Worm (Caenorhabditis elegans) whole organism, L4 larva: ENCODE data around the gene dnj-22.

Experiments
- F44E2.7 ChIP-seq: fragments of 200-800 bp; sonication (Bioruptor generic); IDR thresholded peaks from 2 replicates; pipeline ENCODE4 v2.1.2; 2022; ENCODE audit warnings: missing genetic modification characterization, missing compliant biosample characterization
- T26A8.4 ChIP-seq: fragments of 200-800 bp; sonication (Bioruptor generic); IDR thresholded peaks from 2 replicates; pipeline ENCODE4 v1.3.6; 2022; ENCODE audit warnings: missing genetic modification characterization, missing compliant biosample characterization
- aha-1 ChIP-seq: fragments of 150-350 bp; peaks from one replicate; lab custom pipeline; 2014; ENCODE audit warnings: missing biosample characterization, missing genetic modification characterization
- aly-2 ChIP-seq: sonication (generic microtip); optimal IDR thresholded peaks from 2 replicates; lab custom pipeline; 2018; ENCODE audit warnings: missing biosample characterization, missing genetic modification characterization
- ama-1 ChIP-seq: fragments of 150-350 bp; optimal IDR thresholded peaks from 2 replicates; lab custom pipeline; 2014; ENCODE audit warnings: inconsistent platforms, mixed read lengths
- ceh-20 ChIP-seq: fragments of 200-800 bp; sonication (Bioruptor generic); IDR thresholded peaks from 2 replicates; pipeline ENCODE4 v1.3.6; 2022; ENCODE audit warnings: missing genetic modification reagents, missing genetic modification characterization, missing compliant biosample characterization
- ceh-44 ChIP-seq: fragments of 200-800 bp; sonication (Bioruptor generic); IDR thresholded peaks from 2 replicates; pipeline ENCODE4 v1.3.6; 2022; ENCODE audit warnings: missing genetic modification reagents, missing genetic modification characterization, missing compliant biosample characterization
- ceh-62 ChIP-seq: sonication (generic microtip); optimal IDR thresholded peaks from 2 replicates; lab custom pipeline; 2017; ENCODE audit warnings: missing biosample characterization, missing genetic modification characterization
- cey-2 ChIP-seq: sonication (generic microtip); optimal IDR thresholded peaks from 3 replicates; lab custom pipeline; 2017; ENCODE audit warnings: missing genetic modification characterization, mild to moderate bottlenecking, missing compliant biosample characterization, antibody characterized with exemption, borderline replicate concordance; ENCODE audit not compliant: insufficient read depth
- ctbp-1 ChIP-seq: fragments of 200-800 bp; sonication (Bioruptor generic); IDR thresholded peaks from 2 replicates; pipeline ENCODE4 v1.3.6; 2022; ENCODE audit warnings: missing genetic modification reagents, missing genetic modification characterization, missing compliant biosample characterization
- daf-12 ChIP-seq: fragments of 150-350 bp; optimal IDR thresholded peaks from 2 replicates; lab custom pipeline; 2014; ENCODE audit warnings: missing biosample characterization, missing genetic modification reagents, missing genetic modification characterization
- daf-16 ChIP-seq, 3 experiments: sonication (generic microtip); optimal IDR thresholded peaks; 2 replicates each; lab custom pipeline; 2016 to 2017; ENCODE audit warnings: missing genetic modification characterization in 3 of 3, missing genetic modification reagents in 3 of 3, mild to moderate bottlenecking in 2 of 3, missing compliant biosample characterization in 2 of 3, missing biosample characterization in 1 of 3, moderate library complexity in 1 of 3
- daf-19 ChIP-seq: fragments of 200-800 bp; sonication (Bioruptor generic); conservative IDR thresholded peaks from 2 replicates; pipeline ENCODE4 v1.3.6; 2022; ENCODE audit warnings: missing genetic modification characterization, missing compliant biosample characterization
- dpl-1 ChIP-seq: fragments of 150-350 bp; optimal IDR thresholded peaks from 2 replicates; lab custom pipeline; 2014; ENCODE audit warnings: missing biosample characterization, missing genetic modification reagents, missing genetic modification characterization
- dve-1 ChIP-seq: sonication (generic microtip); optimal IDR thresholded peaks from 2 replicates; lab custom pipeline; 2017; ENCODE audit warnings: antibody characterized with exemption, mild to moderate bottlenecking, missing genetic modification characterization, missing compliant biosample characterization; ENCODE audit not compliant: insufficient read depth
- egl-43 ChIP-seq: fragments of 200-800 bp; sonication (Bioruptor generic); IDR thresholded peaks from 2 replicates; pipeline ENCODE4 v1.3.6; 2022; ENCODE audit warnings: missing genetic modification reagents, missing genetic modification characterization, missing compliant biosample characterization
- hif-1 ChIP-seq, 2 experiments: sonication (generic microtip); optimal IDR thresholded peaks; 2 replicates each; lab custom pipeline; 2016 to 2017; ENCODE audit warnings: missing compliant biosample characterization in 2 of 2, missing genetic modification characterization in 2 of 2, missing genetic modification reagents in 2 of 2, missing genotype in 2 of 2, mild to moderate bottlenecking in 1 of 2
- hlh-11 ChIP-seq: fragments of 200-800 bp; sonication (Bioruptor generic); optimal IDR thresholded peaks from 2 replicates; lab custom pipeline; 2018; ENCODE audit warnings: mild to moderate bottlenecking, missing genetic modification characterization, missing compliant biosample characterization
- hlh-30 ChIP-seq: sonication (generic microtip); optimal IDR thresholded peaks from 2 replicates; lab custom pipeline; 2017; ENCODE audit warnings: antibody characterized with exemption, mild to moderate bottlenecking, missing genetic modification characterization, missing compliant biosample characterization; ENCODE audit not compliant: insufficient read depth
- hmg-1.1 ChIP-seq: fragments of 200-800 bp; sonication (Bioruptor generic); IDR thresholded peaks from 2 replicates; pipeline ENCODE4 v1.3.6; 2022; ENCODE audit warnings: missing genetic modification reagents, missing genetic modification characterization, missing compliant biosample characterization
- jun-1 ChIP-seq: fragments of 150-350 bp; optimal IDR thresholded peaks from 2 replicates; lab custom pipeline; 2014; ENCODE audit warnings: missing biosample characterization, missing genetic modification reagents, missing genetic modification characterization
- lim-7 ChIP-seq: fragments of 200-800 bp; sonication (Bioruptor generic); IDR thresholded peaks from 2 replicates; pipeline ENCODE4 v1.3.6; 2022; ENCODE audit warnings: missing genetic modification characterization, missing compliant biosample characterization
- lin-13 ChIP-seq: fragments of 150-350 bp; optimal IDR thresholded peaks from 2 replicates; lab custom pipeline; 2014; ENCODE audit warnings: missing biosample characterization, missing genetic modification reagents, missing genetic modification characterization
- lin-38 ChIP-seq: fragments of 200-800 bp; sonication (Bioruptor generic); IDR thresholded peaks from 2 replicates; pipeline ENCODE4 v1.3.6; 2022; ENCODE audit warnings: missing genetic modification reagents, missing genetic modification characterization, missing compliant biosample characterization
- lsy-2 ChIP-seq, 2 experiments: fragments of 150-350 bp in 1 of 2; sonication (generic microtip) in 1 of 2; optimal IDR thresholded peaks; 2 replicates each; lab custom pipeline; 2014 to 2017; ENCODE audit warnings: missing biosample characterization in 2 of 2, missing genetic modification characterization in 2 of 2
- madf-5 ChIP-seq, 2 experiments: fragments of 200-800 bp; sonication (Bioruptor generic); IDR thresholded peaks; 2 replicates each; pipeline ENCODE4 v1.3.6; 2022; ENCODE audit warnings: missing compliant biosample characterization in 2 of 2, missing genetic modification characterization in 2 of 2
- madf-9 ChIP-seq: fragments of 200-800 bp; sonication (Bioruptor generic); conservative IDR thresholded peaks from 2 replicates; pipeline ENCODE4 v1.3.6; 2022; ENCODE audit warnings: missing genetic modification reagents, missing genetic modification characterization, missing compliant biosample characterization
- mep-1 ChIP-seq: fragments of 150-350 bp; sonication (generic microtip); optimal IDR thresholded peaks from 3 replicates; lab custom pipeline; 2014; ENCODE audit warnings: missing biosample characterization, missing genetic modification characterization
- mes-2 ChIP-seq: sonication (generic microtip); optimal IDR thresholded peaks from 2 replicates; lab custom pipeline; 2016; ENCODE audit warnings: missing genotype, mild to moderate bottlenecking, missing genetic modification characterization, missing compliant biosample characterization; ENCODE audit not compliant: poor library complexity, severe bottlenecking
- nhr-102 ChIP-seq: sonication (generic microtip); optimal IDR thresholded peaks from 2 replicates; lab custom pipeline; 2016; ENCODE audit warnings: mild to moderate bottlenecking, missing genetic modification characterization, moderate library complexity, missing compliant biosample characterization
- nhr-111 ChIP-seq: fragments of 200-800 bp; sonication (Bioruptor generic); optimal IDR thresholded peaks from 2 replicates; lab custom pipeline; 2018; ENCODE audit warnings: mild to moderate bottlenecking, missing genetic modification characterization, missing compliant biosample characterization
- nhr-237 ChIP-seq: sonication (generic microtip); optimal IDR thresholded peaks from 2 replicates; lab custom pipeline; 2017; ENCODE audit warnings: missing biosample characterization, missing genetic modification characterization
- nhr-25 ChIP-seq: sonication (generic microtip); optimal IDR thresholded peaks from 2 replicates; lab custom pipeline; 2017; ENCODE audit warnings: missing genetic modification characterization, mild to moderate bottlenecking, missing compliant biosample characterization, antibody characterized with exemption, moderate library complexity, borderline replicate concordance; ENCODE audit not compliant: insufficient read depth
- nhr-28 ChIP-seq: fragments of 150-350 bp; optimal IDR thresholded peaks from 2 replicates; lab custom pipeline; 2014; ENCODE audit warnings: missing biosample characterization, missing genetic modification characterization
- nhr-48 ChIP-seq: sonication (generic microtip); optimal IDR thresholded peaks from 2 replicates; lab custom pipeline; 2016; ENCODE audit warnings: mild to moderate bottlenecking, missing genetic modification characterization, missing compliant biosample characterization
- nhr-77 ChIP-seq: fragments of 150-350 bp; optimal IDR thresholded peaks from 2 replicates; lab custom pipeline; 2014; ENCODE audit warnings: missing biosample characterization, missing genetic modification characterization
- snpc-4 ChIP-seq: fragments of 150-350 bp; optimal IDR thresholded peaks from 2 replicates; lab custom pipeline; 2014; ENCODE audit warnings: missing biosample characterization, missing genetic modification characterization
- spr-3 ChIP-seq: fragments of 200-800 bp; sonication (Bioruptor generic); optimal IDR thresholded peaks from 2 replicates; lab custom pipeline; 2018; ENCODE audit warnings: mild to moderate bottlenecking, missing genetic modification characterization, missing compliant biosample characterization
- tra-1 ChIP-seq: fragments of 200-800 bp; sonication (Bioruptor generic); IDR thresholded peaks from 2 replicates; pipeline ENCODE4 v1.3.6; 2022; ENCODE audit warnings: missing genetic modification reagents, missing genetic modification characterization, missing compliant biosample characterization
- unc-62 ChIP-seq, 3 experiments: fragments of 150-350 bp in 1 of 3; sonication (generic microtip); optimal IDR thresholded peaks in 2 of 3; peaks in 1 of 3; 1 replicate in 1 of 3; 2 replicates in 2 of 3; lab custom pipeline; 2014 to 2017; ENCODE audit warnings: missing biosample characterization in 3 of 3, missing genetic modification characterization in 3 of 3, missing genetic modification reagents in 3 of 3, missing genotype in 1 of 3
- ztf-11 ChIP-seq: fragments of 150-350 bp; optimal IDR thresholded peaks from 2 replicates; lab custom pipeline; 2014; ENCODE audit warnings: missing biosample characterization, missing genetic modification characterization

The dnj-22 gene

ce11 chrV:8467031-8467430 lies 5.1 kb upstream of the dnj-22 start, which contains the start of gene mrpl-4:
Gene mrpl-4, plus strand, starts transcription at chrV:8467265.
- TF ChIP-seq lin-13 (GFP tag; lab: Kevin White, UChicago) (no peak), aly-2 (tag; lab: Kevin White, UChicago) (no peak), cey-2 (tag; lab: Kevin White, UChicago) (no peak), unc-62 (GFP tag; optimal IDR thresholded peaks at IDR 0.05 in 1 of 2; lab: Kevin White, UChicago) (peak in 1 of 2 experiments; percentile 91), unc-62 (tag; optimal IDR thresholded peaks at IDR 0.05; lab: Kevin White, UChicago) (no peak), T26A8.4 (no peak), daf-16 (GFP tag; optimal IDR thresholded peaks at IDR 0.05; lab: Kevin White, UChicago) (no peak), daf-16 (tag; optimal IDR thresholded peaks at IDR 0.05; lab: Kevin White, UChicago) (no peak), F44E2.7 (GFP tag; lab: Robert Waterston, UW) (no peak), lin-38 (GFP tag; lab: Robert Waterston, UW) (0 out of 2 replicates have a peak, but pooled peaks have one; percentile 22), egl-43 (no peak), ama-1 (no peak), hlh-11 (tag; lab: Kevin White, UChicago) (no peak), ctbp-1 (GFP tag; lab: Robert Waterston, UW) (no peak), ceh-62 (tag; lab: Kevin White, UChicago) (no peak)

ce11 chrV:8465386-8465785 lies 3.5 kb upstream of the dnj-22 start, which contains the start of gene mrps-2:
Gene mrps-2, plus strand, starts transcription at chrV:8465686.
- TF ChIP-seq snpc-4 (tag; lab: Kevin White, UChicago) (no peak), lin-38 (GFP tag; lab: Robert Waterston, UW) (peak; percentile 34; the same call in 1 of the 2 replicates), hlh-11 (tag; lab: Kevin White, UChicago) (no peak), ama-1 (peak; percentile 31)

- TF ChIP-seq mep-1 (tag; lab: Kevin White, UChicago) (peak; percentile 15), hmg-1.1 (no peak), spr-3 (GFP tag; lab: Kevin White, UChicago) (no peak), aha-1 (tag; lab: Kevin White, UChicago) (peak; percentile 9), madf-5 (GFP tag; IDR thresholded peaks at IDR 0.05; lab: Robert Waterston, UW) (no peak), nhr-102 (no peak), mes-2 (tag; lab: Kevin White, UChicago) (peak; percentile 28), lsy-2 (tag; optimal IDR thresholded peaks at IDR 0.05; lab: Kevin White, UChicago) (peak in 1 of 2 experiments; percentile 17), hlh-30 (tag; lab: Kevin White, UChicago) (peak; percentile 55), dve-1 (tag; lab: Kevin White, UChicago) (peak; percentile 8), lin-38 (GFP tag; lab: Robert Waterston, UW) (peak; percentile 54), nhr-48 (tag; lab: Kevin White, UChicago) (no peak)
These were observed 1.1 kb downstream of the dnj-22 start for ce11 chrV:8460800-8461199.

ce11 chrV:8460306-8460705 lies 1.6 kb downstream of the dnj-22 start, which contains the start of gene T23B12.6:
Gene T23B12.6, minus strand, starts transcription at chrV:8460419.
- TF ChIP-seq daf-12 (no peak), ztf-11 (no peak), nhr-25 (tag; lab: Kevin White, UChicago) (no peak), nhr-111 (GFP tag; lab: Kevin White, UChicago) (no peak), daf-19 (GFP tag; lab: Robert Waterston, UW) (no peak), jun-1 (no peak), tra-1 (GFP tag; lab: Robert Waterston, UW) (0 out of 2 replicates have a peak, but pooled peaks have one; percentile 51), dpl-1 (GFP tag; lab: Kevin White, UChicago) (no peak), lim-7 (GFP tag; lab: Robert Waterston, UW) (no peak), hif-1 (tag; optimal IDR thresholded peaks at IDR 0.05; lab: Kevin White, UChicago) (no peak), nhr-237 (tag; lab: Kevin White, UChicago) (no peak), egl-43 (no peak), ceh-62 (tag; lab: Kevin White, UChicago) (no peak), cey-2 (tag; lab: Kevin White, UChicago) (no peak), hlh-11 (tag; lab: Kevin White, UChicago) (peak; percentile 59), daf-16 (GFP tag; optimal IDR thresholded peaks at IDR 0.05; lab: Kevin White, UChicago) (no peak), daf-16 (tag; optimal IDR thresholded peaks at IDR 0.05; lab: Kevin White, UChicago) (peak; percentile 86), aha-1 (tag; lab: Kevin White, UChicago) (peak; percentile 69), nhr-77 (tag; lab: Kevin White, UChicago) (peak; percentile 70), nhr-28 (tag; lab: Kevin White, UChicago) (peak; percentile 47), nhr-48 (tag; lab: Kevin White, UChicago) (no peak), ceh-20 (GFP tag; lab: Robert Waterston, UW) (no peak), spr-3 (GFP tag; lab: Kevin White, UChicago) (no peak), madf-9 (GFP tag; lab: Robert Waterston, UW) (no peak), madf-5 (GFP tag; IDR thresholded peaks at IDR 0.05; lab: Robert Waterston, UW) (no peak), unc-62 (GFP tag; optimal IDR thresholded peaks at IDR 0.05 in 1 of 2; lab: Kevin White, UChicago) (peak in 1 of 2 experiments; percentile 31), unc-62 (tag; optimal IDR thresholded peaks at IDR 0.05; lab: Kevin White, UChicago) (no peak), ceh-44 (no peak)
